Worm (Caenorhabditis elegans): ENCODE measurements around the gene bgnt-1.5.

The bgnt-1.5 gene

DNA sequence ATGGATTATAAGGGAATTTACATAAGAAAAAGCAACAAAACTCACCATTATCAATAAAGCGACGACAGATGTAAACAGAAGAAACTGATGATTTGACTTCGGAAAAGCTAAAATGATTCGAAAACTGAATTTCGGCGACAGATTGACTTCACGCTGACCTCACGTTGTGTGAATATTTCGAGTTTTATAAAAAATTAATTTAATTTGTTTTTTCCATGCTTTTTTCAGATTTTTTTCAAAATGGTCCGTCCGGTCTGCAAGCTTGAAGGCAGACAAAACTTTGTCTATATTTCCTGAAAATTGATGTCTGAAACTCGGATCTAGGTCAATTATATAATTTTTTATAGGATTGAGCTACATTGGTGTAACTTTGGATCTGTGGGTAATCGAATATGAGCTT lies 10.1 kb upstream of the bgnt-1.5 start, which contains the start of gene K08H2.5 (continued):
- TF ChIP-seq ets-4 (tag; optimal IDR thresholded peaks at IDR 0.05) (no peak), dve-1 (tag; optimal IDR thresholded peaks at IDR 0.05) (no peak)

DNA sequence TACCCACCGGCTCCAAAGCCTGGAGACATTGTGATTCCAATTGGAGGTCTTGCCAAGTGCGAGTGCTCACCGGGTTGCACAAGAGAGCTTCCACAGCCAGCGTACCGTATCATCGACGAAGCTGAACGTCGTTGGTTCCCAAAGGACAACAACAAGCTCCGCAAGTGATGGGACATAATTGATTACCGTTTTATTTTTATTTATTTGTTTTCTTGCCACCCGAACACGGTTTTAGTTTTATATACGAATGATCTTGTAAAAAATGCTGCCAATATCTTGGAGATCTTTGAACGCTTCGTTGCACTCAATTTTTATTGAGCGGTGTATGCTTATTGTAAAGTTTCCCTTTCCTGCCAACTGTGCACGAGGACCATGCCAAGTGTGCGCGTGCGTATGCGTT lies 6.0 kb upstream of the bgnt-1.5 start, which contains the start of gene K08H2.4:
K08H2.4 (plus strand) TSS at position 301 of the 400 bp plus-strand sequence.
- TF ChIP-seq pat-9 (tag; optimal IDR thresholded peaks at IDR 0.05) = no peak
- TF ChIP-seq ceh-45 (GFP tag; IDR thresholded peaks at IDR 0.05) = no peak
- TF ChIP-seq ceh-24 (tag; optimal IDR thresholded peaks at IDR 0.05) = no peak
- no peak for TF ChIP-seq T23F11.4 (GFP tag; optimal IDR thresholded peaks at IDR 0.05)
- TF ChIP-seq hlh-8 (tag; optimal IDR thresholded peaks at IDR 0.05) = no peak
- no peak for TF ChIP-seq ceh-48 (tag; optimal IDR thresholded peaks at IDR 0.05)
- no peak for TF ChIP-seq sdc-2 (tag; optimal IDR thresholded peaks at IDR 0.05)
- TF ChIP-seq ztf-16 (tag; optimal IDR thresholded peaks at IDR 0.05) = no peak
- no peak for TF ChIP-seq ceh-18 (tag; optimal IDR thresholded peaks at IDR 0.05)
- no peak for TF ChIP-seq ahr-1 (tag; optimal IDR thresholded peaks at IDR 0.05)
- no peak for TF ChIP-seq gmeb-2 (tag; optimal IDR thresholded peaks at IDR 0.05)
- no peak for TF ChIP-seq hlh-30 (tag; optimal IDR thresholded peaks at IDR 0.05; ENCODE audit: insufficient read depth)
- TF ChIP-seq tbx-2 (tag; optimal IDR thresholded peaks at IDR 0.05) = no peak
- no peak for TF ChIP-seq elt-2 (tag; optimal IDR thresholded peaks at IDR 0.05)
- TF ChIP-seq pha-2 (tag; optimal IDR thresholded peaks at IDR 0.05) = no peak
- no peak for TF ChIP-seq che-1 (tag; optimal IDR thresholded peaks at IDR 0.05)
- no peak for TF ChIP-seq fkh-6 (tag; optimal IDR thresholded peaks at IDR 0.05)
- no peak for TF ChIP-seq ceh-6 (GFP tag; optimal IDR thresholded peaks at IDR 0.05)
- no peak for TF ChIP-seq fkh-10 (GFP tag; optimal IDR thresholded peaks at IDR 0.05)
- TF ChIP-seq ceh-31 (tag; optimal IDR thresholded peaks at IDR 0.05) = no peak

DNA sequence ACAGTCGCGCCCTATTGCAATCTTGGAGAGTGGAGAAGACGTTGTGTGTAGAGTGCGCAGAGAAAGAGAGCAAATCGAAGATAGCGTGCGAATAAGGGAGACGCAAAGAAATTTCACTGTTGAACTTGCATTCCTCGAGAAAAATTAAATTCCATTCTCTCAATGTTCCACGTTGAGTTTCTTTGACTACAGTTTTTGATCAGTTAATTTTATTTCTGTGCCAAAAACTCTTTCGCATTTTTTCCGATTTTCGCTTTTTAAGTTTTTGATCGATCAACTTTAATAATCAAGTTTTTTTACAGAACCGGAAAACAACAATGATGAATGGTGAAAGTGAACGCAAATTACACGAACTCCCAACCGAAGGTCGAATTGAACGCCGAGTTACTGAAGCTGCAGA lies 4.9 kb upstream of the bgnt-1.5 start, which contains the start of gene K08H2.3:
K08H2.3 (plus strand) TSS at position 301 of the 400 bp plus-strand sequence.
- TF ChIP-seq hlh-6 (tag; optimal IDR thresholded peaks at IDR 0.05) = no peak
- TF ChIP-seq ets-4 (tag; optimal IDR thresholded peaks at IDR 0.05) = no peak
- TF ChIP-seq gmeb-2 (tag; optimal IDR thresholded peaks at IDR 0.05) = no peak
- no peak for TF ChIP-seq ceh-6 (GFP tag; optimal IDR thresholded peaks at IDR 0.05)
- no peak for TF ChIP-seq F13H6.1 (tag; optimal IDR thresholded peaks at IDR 0.05)
- no peak for TF ChIP-seq eyg-1 (tag; optimal IDR thresholded peaks at IDR 0.05)
- no peak for TF ChIP-seq pha-2 (tag; optimal IDR thresholded peaks at IDR 0.05)
- no peak for TF ChIP-seq ceh-34 (tag; optimal IDR thresholded peaks at IDR 0.05)
- no peak for TF ChIP-seq Y22D7AL.16 (tag; optimal IDR thresholded peaks at IDR 0.05)
- no peak for TF ChIP-seq ceh-22 (tag; optimal IDR thresholded peaks at IDR 0.05)
- TF ChIP-seq ceh-24 (tag; optimal IDR thresholded peaks at IDR 0.05) = no peak
- TF ChIP-seq ttx-3 (tag; optimal IDR thresholded peaks at IDR 0.05) = no peak
- TF ChIP-seq rnt-1 (tag; optimal IDR thresholded peaks at IDR 0.05) = no peak
- no peak for TF ChIP-seq elt-2 (tag; optimal IDR thresholded peaks at IDR 0.05)
- no peak for TF ChIP-seq mec-3 (tag; optimal IDR thresholded peaks at IDR 0.05; ENCODE audit: borderline replicate concordance)
- TF ChIP-seq dve-1 (tag; optimal IDR thresholded peaks at IDR 0.05) = no peak
- no peak for TF ChIP-seq ceh-48 (tag; optimal IDR thresholded peaks at IDR 0.05)
- TF ChIP-seq ztf-16 (tag; optimal IDR thresholded peaks at IDR 0.05) = no peak
- TF ChIP-seq pros-1 (tag; optimal IDR thresholded peaks at IDR 0.05) = no peak

DNA sequence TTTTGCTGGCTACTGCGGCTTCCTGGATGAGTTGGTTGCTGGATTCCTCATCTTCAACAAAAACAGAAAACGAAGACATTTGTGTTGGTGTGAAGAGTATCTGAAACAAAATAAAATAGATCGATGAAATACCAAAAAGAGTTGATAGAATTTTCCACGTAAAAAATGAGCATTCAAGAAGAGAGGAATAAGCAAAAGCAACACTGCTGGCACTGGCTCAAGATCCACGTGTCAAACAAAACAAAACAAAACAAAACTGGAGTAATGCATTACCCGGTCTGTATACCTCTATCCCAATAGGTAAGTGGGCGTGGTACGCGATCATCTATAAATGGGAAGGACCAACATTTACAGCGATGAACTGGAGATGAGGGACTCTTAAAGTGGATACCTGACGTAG lies 2.7 kb upstream of the bgnt-1.5 start, which contains the start of gene K08H2.2:
K08H2.2 (minus strand) TSS at position 101 of the 400 bp plus-strand sequence.
- TF ChIP-seq nfya-1 (tag; optimal IDR thresholded peaks at IDR 0.05) (no peak), fkh-10 (GFP tag; optimal IDR thresholded peaks at IDR 0.05) (no peak), tbx-7 (tag; optimal IDR thresholded peaks at IDR 0.05) (no peak), C08G9.2 (tag; optimal IDR thresholded peaks at IDR 0.05) (no peak), mec-3 (tag; optimal IDR thresholded peaks at IDR 0.05; ENCODE audit: borderline replicate concordance) (no peak)

DNA sequence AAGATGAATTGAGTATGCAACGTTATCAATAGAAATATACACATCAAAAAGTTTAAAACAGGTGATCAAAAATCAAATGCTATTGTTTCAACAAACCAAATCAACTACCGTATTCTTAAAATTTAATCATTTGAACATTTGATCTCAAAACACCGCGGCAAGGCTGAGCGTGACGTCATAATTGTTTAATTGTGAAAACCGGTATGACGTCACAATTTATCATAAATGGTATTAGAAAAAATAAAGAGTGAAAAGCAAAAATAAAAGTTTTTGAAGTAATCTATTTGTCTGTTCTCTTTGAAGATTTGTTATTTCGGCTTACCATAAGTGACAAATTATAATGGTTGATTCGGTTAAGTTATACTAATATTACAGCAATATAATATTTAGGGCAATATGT lies 4.4 kb downstream of the bgnt-1.5 start:
- no peak for TF ChIP-seq elt-2 (tag; optimal IDR thresholded peaks at IDR 0.05)
- TF ChIP-seq F13H6.1 (tag; optimal IDR thresholded peaks at IDR 0.05) = no peak
- no peak for TF ChIP-seq ceh-9 (tag; optimal IDR thresholded peaks at IDR 0.05)
- TF ChIP-seq unc-86 (tag; optimal IDR thresholded peaks at IDR 0.05) = no peak
- no peak for TF ChIP-seq ttx-3 (tag; optimal IDR thresholded peaks at IDR 0.05)
- no peak for TF ChIP-seq npax-4 (tag; optimal IDR thresholded peaks at IDR 0.05)

All from whole organism, late embryonic.